Worm (Caenorhabditis elegans) whole organism, young adult: ENCODE data around the gene mdt-8.
"Not testable (repeated sequence)": the region's sequence is repeated elsewhere in the genome, so short reads cannot be mapped to it uniquely, and the experiment has no call there.

Experiments
- B0336.3 ChIP-seq: fragments of 200-800 bp; sonication (Bioruptor generic); IDR thresholded peaks from 2 replicates; pipeline ENCODE4 v1.3.6; 2022; ENCODE audit warnings: missing genetic modification characterization, missing compliant biosample characterization
- C06A6.2 ChIP-seq: fragments of 200-800 bp; sonication (Bioruptor generic); conservative IDR thresholded peaks from 2 replicates; pipeline ENCODE4 v1.3.6; 2022; ENCODE audit warnings: missing genetic modification characterization, missing compliant biosample characterization
- C17E4.6 ChIP-seq: fragments of 200-800 bp; sonication (Bioruptor generic); IDR thresholded peaks from 2 replicates; pipeline ENCODE4 v1.3.6; 2022; ENCODE audit warnings: missing genetic modification reagents, missing genetic modification characterization, missing compliant biosample characterization
- D2030.7 ChIP-seq: fragments of 200-800 bp; sonication (Bioruptor generic); IDR thresholded peaks from 2 replicates; pipeline ENCODE4 v1.3.6; 2022; ENCODE audit warnings: missing genetic modification reagents, missing genetic modification characterization, missing compliant biosample characterization
- F10E7.11 ChIP-seq: sonication (generic microtip); optimal IDR thresholded peaks from 2 replicates; lab custom pipeline; 2017; ENCODE audit warnings: mild to moderate bottlenecking, missing genetic modification characterization, moderate library complexity, missing compliant biosample characterization
- F23B12.7 ChIP-seq: sonication (generic microtip); optimal IDR thresholded peaks from 2 replicates; lab custom pipeline; 2017; ENCODE audit warnings: missing genetic modification characterization, mild to moderate bottlenecking, missing compliant biosample characterization, antibody characterized with exemption, moderate library complexity; ENCODE audit not compliant: insufficient read depth
- F37B4.10 ChIP-seq: fragments of 200-800 bp; sonication (Bioruptor generic); IDR thresholded peaks from 2 replicates; pipeline ENCODE4 v1.3.6; 2022; ENCODE audit warnings: missing genetic modification characterization, missing compliant biosample characterization
- F57A8.1 ChIP-seq: fragments of 200-800 bp; sonication (Bioruptor generic); optimal IDR thresholded peaks from 2 replicates; lab custom pipeline; 2018; ENCODE audit warnings: mild to moderate bottlenecking, missing genetic modification characterization, moderate library complexity, missing compliant biosample characterization
- K11D2.4 ChIP-seq: fragments of 200-800 bp; sonication (Bioruptor generic); IDR thresholded peaks from 2 replicates; pipeline ENCODE4 v1.3.6; 2022; ENCODE audit warnings: missing genetic modification reagents, missing genetic modification characterization, missing compliant biosample characterization
- T26A5.8 ChIP-seq: sonication (generic microtip); optimal IDR thresholded peaks from 2 replicates; lab custom pipeline; 2016; ENCODE audit warnings: missing genetic modification characterization, missing compliant biosample characterization
- Y53G8AR.9 ChIP-seq: fragments of 200-800 bp; sonication (Bioruptor generic); conservative IDR thresholded peaks from 2 replicates; pipeline ENCODE4 v1.3.6; 2022; ENCODE audit warnings: missing genetic modification reagents, missing genetic modification characterization, missing compliant biosample characterization
- Y56A3A.18 ChIP-seq: fragments of 200-800 bp; sonication (Bioruptor generic); IDR thresholded peaks from 2 replicates; pipeline ENCODE4 v1.3.6; 2022; ENCODE audit warnings: missing genetic modification reagents, missing genetic modification characterization, missing compliant biosample characterization
- Y95B8A.8 ChIP-seq: fragments of 200-800 bp; sonication (Bioruptor generic); IDR thresholded peaks from 2 replicates; pipeline ENCODE4 v1.3.6; 2022; ENCODE audit warnings: missing genetic modification reagents, missing genetic modification characterization, missing compliant biosample characterization
- atf-7 ChIP-seq: sonication (generic microtip); optimal IDR thresholded peaks from 2 replicates; lab custom pipeline; 2017; ENCODE audit warnings: mild to moderate bottlenecking, missing genetic modification characterization, missing compliant biosample characterization
- ccch-3 ChIP-seq: fragments of 200-800 bp; sonication (Bioruptor generic); optimal IDR thresholded peaks from 2 replicates; lab custom pipeline; 2018; ENCODE audit warnings: mild to moderate bottlenecking, missing genetic modification characterization, missing compliant biosample characterization
- ceh-100 ChIP-seq: fragments of 200-800 bp; sonication (Bioruptor generic); IDR thresholded peaks from 2 replicates; pipeline ENCODE4 v1.3.6; 2022; ENCODE audit warnings: missing genetic modification reagents, missing genetic modification characterization, missing compliant biosample characterization
- ceh-40 ChIP-seq: fragments of 200-800 bp; sonication (Bioruptor generic); IDR thresholded peaks from 2 replicates; pipeline ENCODE4 v1.3.6; 2022; ENCODE audit warnings: missing genetic modification characterization, missing compliant biosample characterization
- die-1 ChIP-seq: sonication (generic microtip); optimal IDR thresholded peaks from 2 replicates; lab custom pipeline; 2016; ENCODE audit warnings: missing genotype, mild to moderate bottlenecking, missing genetic modification characterization, missing compliant biosample characterization
- dpff-1 ChIP-seq: sonication (generic microtip); optimal IDR thresholded peaks from 2 replicates; lab custom pipeline; 2017; ENCODE audit warnings: mild to moderate bottlenecking, missing genetic modification characterization, missing compliant biosample characterization
- egl-18 ChIP-seq: fragments of 200-800 bp; sonication (Bioruptor generic); IDR thresholded peaks from 2 replicates; pipeline ENCODE4 v1.3.6; 2022; ENCODE audit warnings: missing genetic modification reagents, missing genetic modification characterization, missing compliant biosample characterization
- ekl-4 ChIP-seq: fragments of 200-800 bp; sonication (Bioruptor generic); IDR thresholded peaks from 2 replicates; pipeline ENCODE4 v1.3.6; 2022; ENCODE audit warnings: missing genetic modification reagents, missing genetic modification characterization, missing compliant biosample characterization
- hsf-1 ChIP-seq: fragments of 200-800 bp; sonication (Bioruptor generic); IDR thresholded peaks from 2 replicates; pipeline ENCODE4 v1.3.6; 2022; ENCODE audit warnings: missing genetic modification reagents, missing genetic modification characterization, missing compliant biosample characterization
- lir-1 ChIP-seq: fragments of 200-800 bp; sonication (Bioruptor generic); conservative IDR thresholded peaks from 2 replicates; pipeline ENCODE4 v1.3.6; 2022; ENCODE audit warnings: missing genetic modification reagents, missing genetic modification characterization, missing compliant biosample characterization
- lsy-27 ChIP-seq: sonication (generic microtip); optimal IDR thresholded peaks from 2 replicates; lab custom pipeline; 2017; ENCODE audit warnings: missing genetic modification characterization, mild to moderate bottlenecking, missing compliant biosample characterization, antibody characterized with exemption, missing genotype, borderline replicate concordance; ENCODE audit not compliant: insufficient read depth
- mcd-1 ChIP-seq: fragments of 200-800 bp; sonication (Bioruptor generic); IDR thresholded peaks from 2 replicates; pipeline ENCODE4 v1.3.6; 2022; ENCODE audit warnings: missing genetic modification reagents, missing genetic modification characterization, missing compliant biosample characterization
- mes-4 ChIP-seq: sonication (generic microtip); optimal IDR thresholded peaks from 2 replicates; lab custom pipeline; 2016; ENCODE audit warnings: missing genotype, missing genetic modification characterization, missing compliant biosample characterization
- nhr-80 ChIP-seq: sonication (generic microtip); optimal IDR thresholded peaks from 2 replicates; lab custom pipeline; 2016; ENCODE audit warnings: missing genetic modification characterization, missing compliant biosample characterization
- nhr-90 ChIP-seq: sonication (generic microtip); optimal IDR thresholded peaks from 2 replicates; lab custom pipeline; 2016; ENCODE audit warnings: missing genotype, mild to moderate bottlenecking, missing genetic modification characterization, missing compliant biosample characterization
- pha-4 ChIP-seq: fragments of 150-350 bp; sonication (generic microtip); optimal IDR thresholded peaks from 2 replicates; lab custom pipeline; 2014; ENCODE audit warnings: missing biosample characterization, missing genetic modification reagents, missing genetic modification characterization
- rec-8 ChIP-seq, 2 experiments: sonication (generic microtip); optimal IDR thresholded peaks; 2 replicates each; lab custom pipeline; 2016; ENCODE audit warnings: mild to moderate bottlenecking in 2 of 2, missing genetic modification characterization in 2 of 2, missing genetic modification reagents in 2 of 2, missing genotype in 2 of 2, missing biosample characterization in 1 of 2, missing compliant biosample characterization in 1 of 2, moderate library complexity in 1 of 2
- snpc-1.1 ChIP-seq: sonication (generic microtip); optimal IDR thresholded peaks from 2 replicates; lab custom pipeline; 2017; ENCODE audit warnings: missing genetic modification characterization, mild to moderate bottlenecking, missing compliant biosample characterization, antibody characterized with exemption, moderate library complexity, missing genotype, missing genetic modification reagents; ENCODE audit not compliant: insufficient read depth
- snpc-4 ChIP-seq, 5 experiments: fragments of 150-350 bp in 1 of 5; sonication (generic microtip) in 4 of 5; optimal IDR thresholded peaks; 2 replicates each; lab custom pipeline; 2014 to 2018; ENCODE audit warnings: missing genetic modification characterization in 5 of 5, missing biosample characterization in 3 of 5, antibody characterized with exemption in 2 of 5, mild to moderate bottlenecking in 2 of 5, missing compliant biosample characterization in 2 of 5, missing genotype in 2 of 5, moderate library complexity in 2 of 5, missing genetic modification reagents in 1 of 5
- tbp1 ChIP-seq: fragments of 200-800 bp; sonication (Bioruptor generic); optimal IDR thresholded peaks from 2 replicates; lab custom pipeline; 2018; ENCODE audit warnings: mild to moderate bottlenecking, missing genetic modification characterization, missing compliant biosample characterization
- zfh-2 ChIP-seq: fragments of 200-800 bp; sonication (Bioruptor generic); conservative IDR thresholded peaks from 2 replicates; pipeline ENCODE4 v1.3.6; 2022; ENCODE audit warnings: missing genetic modification reagents, missing genetic modification characterization, missing compliant biosample characterization
- zim-3 ChIP-seq: sonication (generic microtip); optimal IDR thresholded peaks from 2 replicates; lab custom pipeline; 2017; ENCODE audit warnings: mild to moderate bottlenecking, missing genetic modification characterization, moderate library complexity, missing compliant biosample characterization
- ztf-18 ChIP-seq: sonication (generic microtip); optimal IDR thresholded peaks from 2 replicates; lab custom pipeline; 2016; ENCODE audit warnings: missing genotype, mild to moderate bottlenecking, missing genetic modification characterization, missing compliant biosample characterization
- ztf-22 ChIP-seq: fragments of 200-800 bp; sonication (Bioruptor generic); optimal IDR thresholded peaks from 2 replicates; lab custom pipeline; 2018; ENCODE audit warnings: mild to moderate bottlenecking, missing genetic modification characterization, moderate library complexity, missing compliant biosample characterization
- ztf-26 ChIP-seq: sonication (generic microtip); optimal IDR thresholded peaks from 2 replicates; lab custom pipeline; 2017; ENCODE audit warnings: missing genetic modification characterization, missing compliant biosample characterization

The mdt-8 gene

ce11 chrII:11564127-11564526 lies 30.5 kb upstream of the mdt-8 start, which contains the start of gene F54D5.15:
TSS of gene F54D5.15 (minus strand) at chrII:11564227.
- TF ChIP-seq ztf-26 (tag; lab: Kevin White, UChicago) (no peak), zfh-2 (GFP tag; lab: Robert Waterston, UW) (0 out of 2 replicates have a peak, but pooled peaks have one; percentile 22)

ce11 chrII:11556338-11556737 lies 22.7 kb upstream of the mdt-8 start, which contains the start of gene F54D5.17:
TSS of gene F54D5.17 (plus strand) at chrII:11556638.
- TF ChIP-seq F57A8.1, result no peak
- TF ChIP-seq zfh-2 (GFP tag; lab: Robert Waterston, UW), result 0 out of 2 replicates have a peak, but pooled peaks have one; percentile 13
- TF ChIP-seq nhr-80 (tag; lab: Kevin White, UChicago), result no peak

DNA sequence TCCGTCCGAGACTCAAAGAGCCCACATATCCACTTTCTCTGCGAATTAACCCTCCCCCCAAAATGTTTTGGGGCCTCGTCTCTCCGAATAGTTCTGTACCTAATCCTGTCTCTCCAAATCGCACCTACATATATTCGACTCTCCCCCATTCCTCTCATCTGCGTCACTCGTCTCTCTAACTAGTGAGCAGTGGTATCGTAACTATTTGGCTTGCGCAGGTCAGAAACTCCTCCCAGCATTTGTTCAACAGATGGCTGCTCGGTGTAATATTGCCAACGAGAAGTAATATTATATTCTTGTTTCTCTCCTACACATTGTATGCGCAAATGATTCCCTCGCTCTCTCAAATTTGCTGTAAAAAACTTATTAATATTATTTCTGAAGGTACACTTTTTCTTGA lies 22.0 kb upstream of the mdt-8 start, which contains the start of gene F54D5.24:
Gene F54D5.24, plus strand, starts transcription at position 316 of the 400 bp plus-strand sequence.
- TF ChIP-seq die-1 (no peak), pha-4 (tag; lab: Kevin White, UChicago) (no peak)
- TF ChIP-seq, all 124 proteins: peak for 0

- TF ChIP-seq ztf-18 (tag; lab: Kevin White, UChicago); mes-4 (tag; lab: Kevin White, UChicago); mcd-1 (GFP tag; lab: Robert Waterston, UW): not testable (repeated sequence)
Observed at ce11 chrII:11551981-11552380, 18.4 kb upstream of the mdt-8 start, which contains the start of gene dhgd-1. TSS of gene dhgd-1 (minus strand) at chrII:11552081.

- no peak for TF ChIP-seq egl-18 (GFP tag; lab: Robert Waterston, UW)
- no peak for TF ChIP-seq ztf-22 (GFP tag; lab: Kevin White, UChicago)
- peak; percentile 39 for TF ChIP-seq F10E7.11 (tag; lab: Kevin White, UChicago)
- TF ChIP-seq nhr-90 (tag; lab: Kevin White, UChicago), result peak; percentile 34
- TF ChIP-seq ccch-3 (GFP tag; lab: Kevin White, UChicago), result no peak
- TF ChIP-seq die-1, result peak; percentile 50
- no peak for TF ChIP-seq pha-4 (tag; lab: Kevin White, UChicago)
- no peak for TF ChIP-seq C17E4.6 (GFP tag; lab: Robert Waterston, UW)
- TF ChIP-seq T26A5.8 (tag; lab: Kevin White, UChicago), result no peak
- TF ChIP-seq Y95B8A.8 (GFP tag; lab: Robert Waterston, UW), result no peak
- TF ChIP-seq Y53G8AR.9 (GFP tag; lab: Robert Waterston, UW), result peak; percentile 88
- TF ChIP-seq snpc-4 (GFP tag; optimal IDR thresholded peaks at IDR 0.05; lab: Kevin White, UChicago), result no peak
- TF ChIP-seq snpc-4 (tag; optimal IDR thresholded peaks at IDR 0.05; lab: Kevin White, UChicago), result peak in 3 of 4 experiments; percentile 25 to 64 (median 51)
- peak; percentile 49 for TF ChIP-seq ceh-100
- peak; percentile 34 for TF ChIP-seq zim-3 (tag; lab: Kevin White, UChicago)
- peak; percentile 60; the same call in 1 of the 2 replicates for TF ChIP-seq K11D2.4 (GFP tag; lab: Robert Waterston, UW)
- TF ChIP-seq dpff-1 (tag; lab: Kevin White, UChicago), result peak; percentile 47
- 0 out of 2 replicates have a peak, but pooled peaks have one; percentile 51 for TF ChIP-seq C06A6.2 (GFP tag; lab: Robert Waterston, UW)
- peak; percentile 39; the same call in 1 of the 2 replicates for TF ChIP-seq ekl-4
- TF ChIP-seq rec-8 (tag; optimal IDR thresholded peaks at IDR 0.05; lab: Kevin White, UChicago), result no peak
- TF ChIP-seq hsf-1 (GFP tag; lab: Robert Waterston, UW), result peak; percentile 74
- no peak for TF ChIP-seq D2030.7 (GFP tag; lab: Robert Waterston, UW)
- peak; percentile 35 for TF ChIP-seq F23B12.7 (tag; lab: Kevin White, UChicago)
- TF ChIP-seq Y56A3A.18 (GFP tag; lab: Robert Waterston, UW), result peak; percentile 77; the same call in 1 of the 2 replicates
- 0 out of 2 replicates have a peak, but pooled peaks have one; percentile 9 for TF ChIP-seq zfh-2 (GFP tag; lab: Robert Waterston, UW)
- no peak for TF ChIP-seq snpc-1.1 (tag; lab: Kevin White, UChicago)
- TF ChIP-seq lir-1 (GFP tag; lab: Robert Waterston, UW), result no peak; the same call in 1 of the 2 replicates
- 0 out of 2 replicates have a peak, but pooled peaks have one; percentile 21 for TF ChIP-seq ceh-40 (GFP tag; lab: Robert Waterston, UW)
- peak; percentile 59 for TF ChIP-seq atf-7 (tag; lab: Kevin White, UChicago)
- no peak for TF ChIP-seq F37B4.10 (GFP tag; lab: Robert Waterston, UW)
- peak; percentile 91 for TF ChIP-seq B0336.3 (GFP tag; lab: Robert Waterston, UW)
- peak; percentile 60 for TF ChIP-seq tbp1 (GFP tag; lab: Kevin White, UChicago)
- no peak for TF ChIP-seq lsy-27 (tag; lab: Kevin White, UChicago)
Observed at ce11 chrII:11547254-11547687, 13.7 kb upstream of the mdt-8 start, which contains the start of gene F54D5.7. TSS of gene F54D5.7 (plus strand) at chrII:11547517.
